Fruit fly (Drosophila melanogaster) whole organism, embryonic: ENCODE measurements around the gene Ubi-p63E.

Experiments
- Antp ChIP-seq: fragments of 200-800 bp; sonication (Bioruptor generic); optimal IDR thresholded peaks from 3 replicates; lab custom pipeline; 2016; ENCODE audit warnings: missing biosample characterization, missing genetic modification characterization
- Awh ChIP-seq: fragments of 200-800 bp; sonication (Bioruptor generic); IDR thresholded peaks from 2 replicates; pipeline ENCODE4, ENCODE4 v1.3.6; 2022; ENCODE audit warnings: missing biosample characterization, missing genetic modification characterization
- Bdp1 ChIP-seq: fragments of 200-800 bp; sonication (Bioruptor generic); optimal IDR thresholded peaks from 3 replicates; lab custom pipeline; 2016; ENCODE audit warnings: missing biosample characterization, missing genetic modification characterization
- CG11560 ChIP-seq: fragments of 200-800 bp; sonication (Bioruptor generic); IDR thresholded peaks from 3 replicates; pipeline ENCODE4 v1.3.6; 2022; ENCODE audit warnings: missing biosample characterization, missing genetic modification characterization
- CG12236 ChIP-seq: fragments of 200-800 bp; sonication (Bioruptor generic); optimal IDR thresholded peaks from 2 replicates; lab custom pipeline; 2016; ENCODE audit warnings: missing biosample characterization, missing genetic modification characterization
- CG12391 ChIP-seq: fragments of 200-800 bp; sonication (Bioruptor generic); optimal IDR thresholded peaks from 3 replicates; lab custom pipeline; 2018; ENCODE audit warnings: missing biosample characterization, mild to moderate bottlenecking, missing genetic modification characterization, moderate library complexity
- CG17912 ChIP-seq: fragments of 200-800 bp; sonication (Bioruptor generic); optimal IDR thresholded peaks from 2 replicates; lab custom pipeline; 2018; ENCODE audit warnings: missing biosample characterization, mild to moderate bottlenecking, missing genetic modification characterization
- CG2116 ChIP-seq: fragments of 200-800 bp; sonication (Bioruptor generic); optimal IDR thresholded peaks from 3 replicates; lab custom pipeline; 2018; ENCODE audit warnings: missing biosample characterization, mild to moderate bottlenecking, missing genetic modification characterization
- CG2129 ChIP-seq: fragments of 200-800 bp; sonication (Bioruptor generic); IDR thresholded peaks from 2 replicates; pipeline ENCODE4 v1.3.6; 2022; ENCODE audit warnings: missing biosample characterization, missing genetic modification characterization; ENCODE audit not compliant: partially characterized antibody
- CG2712 ChIP-seq: fragments of 200-800 bp; optimal IDR thresholded peaks from 3 replicates; lab custom pipeline; 2019; ENCODE audit warnings: missing biosample characterization, mild to moderate bottlenecking, missing genetic modification characterization, moderate library complexity
- CG3847 ChIP-seq: fragments of 200-800 bp; sonication (Bioruptor generic); IDR thresholded peaks from 2 replicates; pipeline ENCODE4 v1.3.6; 2022; ENCODE audit warnings: missing biosample characterization, missing genetic modification characterization
- CG5180 ChIP-seq: fragments of 200-800 bp; sonication (Bioruptor generic); optimal IDR thresholded peaks from 3 replicates; lab custom pipeline; 2017; ENCODE audit warnings: missing biosample characterization, missing genetic modification characterization, mild to moderate bottlenecking, moderate library complexity, missing genetic modification reagents
- CG6272 ChIP-seq: fragments of 200-800 bp; sonication (Bioruptor generic); IDR thresholded peaks from 2 replicates; pipeline ENCODE4 v1.3.6; 2022; ENCODE audit warnings: missing biosample characterization, missing genetic modification characterization
- CG6689 ChIP-seq: fragments of 200-800 bp; sonication (Bioruptor generic); IDR thresholded peaks from 2 replicates; pipeline ENCODE4 v1.3.6; 2022; ENCODE audit warnings: missing biosample characterization, missing genetic modification characterization
- CG8359 ChIP-seq: fragments of 200-800 bp; sonication (Bioruptor generic); optimal IDR thresholded peaks from 2 replicates; lab custom pipeline; 2017; ENCODE audit warnings: missing biosample characterization, mild to moderate bottlenecking, missing genetic modification characterization, borderline replicate concordance
- D19A ChIP-seq: fragments of 200-800 bp; optimal IDR thresholded peaks from 3 replicates; lab custom pipeline; 2019; ENCODE audit warnings: missing biosample characterization, mild to moderate bottlenecking, missing genetic modification characterization, moderate library complexity
- Dll ChIP-seq: fragments of 200-800 bp; sonication (Bioruptor generic); IDR thresholded peaks from 4 replicates; pipeline ENCODE4 v1.3.6; 2022; ENCODE audit warnings: missing biosample characterization, missing genetic modification characterization; ENCODE audit not compliant: partially characterized antibody
- Dp ChIP-seq: fragments of 200-800 bp; sonication (Bioruptor generic); optimal IDR thresholded peaks from 2 replicates; lab custom pipeline; 2018; ENCODE audit warnings: missing biosample characterization, mild to moderate bottlenecking, missing genetic modification characterization, moderate library complexity
- Ets65A ChIP-seq: fragments of 200-800 bp; sonication (Bioruptor generic); peaks from one replicate; lab custom pipeline; 2016; ENCODE audit warnings: missing biosample characterization, missing genetic modification characterization
- Hr78 ChIP-seq, 2 experiments: fragments of 200-800 bp in 1 of 2; fragments of >200 bp in 1 of 2; sonication (Bioruptor generic) in 1 of 2; optimal IDR thresholded peaks; 2 replicates each; lab custom pipeline; 2017 to 2019; ENCODE audit warnings: missing biosample characterization in 2 of 2, missing genetic modification characterization in 2 of 2, mild to moderate bottlenecking in 1 of 2, moderate library complexity in 1 of 2
- Kr ChIP-seq: fragments of 200-800 bp; sonication (Bioruptor generic); optimal IDR thresholded peaks from 2 replicates; lab custom pipeline; 2017; ENCODE audit warnings: missing biosample characterization, mild to moderate bottlenecking, missing genetic modification characterization
- Myb ChIP-seq: fragments of 200-800 bp; sonication (Bioruptor generic); optimal IDR thresholded peaks from 2 replicates; lab custom pipeline; 2016; ENCODE audit warnings: missing biosample characterization, missing genetic modification characterization
- Taf1 ChIP-seq: fragments of 200-800 bp; sonication (Bioruptor generic); IDR thresholded peaks from 2 replicates; pipeline ENCODE4 v1.3.6; 2022; ENCODE audit warnings: missing biosample characterization, missing genetic modification characterization
- Vsx1 ChIP-seq: fragments of 200-800 bp; sonication (Bioruptor generic); optimal IDR thresholded peaks from 2 replicates; lab custom pipeline; 2017; ENCODE audit warnings: missing biosample characterization, mild to moderate bottlenecking, missing genetic modification characterization, missing genetic modification reagents
- Xbp1 ChIP-seq: fragments of 200-800 bp; sonication (Bioruptor generic); optimal IDR thresholded peaks from 3 replicates; lab custom pipeline; 2016; ENCODE audit warnings: missing biosample characterization, mild to moderate bottlenecking, missing genetic modification characterization
- Xrp1 ChIP-seq: fragments of 200-800 bp; sonication (Bioruptor generic); IDR thresholded peaks from 2 replicates; pipeline ENCODE4 v1.3.6; 2022; ENCODE audit warnings: missing biosample characterization, missing genetic modification characterization
- chn ChIP-seq: fragments of 200-800 bp; sonication (Bioruptor generic); optimal IDR thresholded peaks from 2 replicates; lab custom pipeline; 2016; ENCODE audit warnings: missing biosample characterization, missing genetic modification characterization
- corto ChIP-seq: fragments of 200-800 bp; sonication (Bioruptor generic); optimal IDR thresholded peaks from 2 replicates; lab custom pipeline; 2016; ENCODE audit warnings: missing biosample characterization, mild to moderate bottlenecking, missing genetic modification characterization, moderate library complexity
- croc ChIP-seq: fragments of 200-800 bp; sonication (Bioruptor generic); conservative IDR thresholded peaks from 3 replicates; pipeline ENCODE4 v1.3.6; 2022; ENCODE audit warnings: missing biosample characterization, missing genetic modification characterization
- crp ChIP-seq, 2 experiments: fragments of 200-800 bp; sonication (Bioruptor generic); optimal IDR thresholded peaks; 2 replicates in 1 of 2; 3 replicates in 1 of 2; lab custom pipeline; 2017; ENCODE audit warnings: missing biosample characterization in 2 of 2, missing genetic modification characterization in 2 of 2, mild to moderate bottlenecking in 1 of 2, moderate library complexity in 1 of 2
- dmrt99B ChIP-seq: fragments of 200-800 bp; sonication (Bioruptor generic); optimal IDR thresholded peaks from 2 replicates; lab custom pipeline; 2018; ENCODE audit warnings: missing biosample characterization, mild to moderate bottlenecking, missing genetic modification characterization, moderate library complexity
- gfzf ChIP-seq: fragments of 200-800 bp; sonication (Bioruptor generic); optimal IDR thresholded peaks from 2 replicates; lab custom pipeline; 2016; ENCODE audit warnings: missing biosample characterization, mild to moderate bottlenecking, missing genetic modification characterization, moderate library complexity
- h ChIP-seq: fragments of >200 bp; optimal IDR thresholded peaks from 2 replicates; lab custom pipeline; 2017
- inv ChIP-seq: fragments of 200-800 bp; sonication (Bioruptor generic); IDR thresholded peaks from 2 replicates; pipeline ENCODE4 v1.3.6; 2022; ENCODE audit warnings: missing biosample characterization, missing genetic modification characterization; ENCODE audit not compliant: partially characterized antibody
- kah ChIP-seq: fragments of 200-800 bp; sonication (Bioruptor generic); optimal IDR thresholded peaks from 2 replicates; lab custom pipeline; 2018; ENCODE audit warnings: missing biosample characterization, mild to moderate bottlenecking, missing genetic modification characterization
- luna ChIP-seq: fragments of 200-800 bp; sonication (Bioruptor generic); optimal IDR thresholded peaks from 2 replicates; lab custom pipeline; 2016; ENCODE audit warnings: missing biosample characterization, missing genetic modification characterization
- pfk ChIP-seq: fragments of 200-800 bp; sonication (Bioruptor generic); optimal IDR thresholded peaks from 2 replicates; lab custom pipeline; 2018; ENCODE audit warnings: missing biosample characterization, mild to moderate bottlenecking, missing genetic modification characterization, moderate library complexity
- prd ChIP-seq, 3 experiments: fragments of >200 bp in 2 of 3; fragments of 200-800 bp in 1 of 3; sonication (Bioruptor generic) in 1 of 3; optimal IDR thresholded peaks in 2 of 3; IDR thresholded peaks in 1 of 3; 2 replicates in 2 of 3; 3 replicates in 1 of 3; pipeline versions ENCODE4 v1.3.6 to Lab custom; 2017 to 2022; ENCODE audit warnings: missing biosample characterization in 1 of 3, missing genetic modification characterization in 1 of 3
- psq ChIP-seq: fragments of 200-800 bp; sonication (Bioruptor generic); optimal IDR thresholded peaks from 2 replicates; lab custom pipeline; 2017; ENCODE audit warnings: missing biosample characterization, missing genetic modification characterization
- pum ChIP-seq: fragments of 200-800 bp; sonication (Bioruptor generic); optimal IDR thresholded peaks from 2 replicates; lab custom pipeline; 2016; ENCODE audit warnings: missing biosample characterization, missing genetic modification characterization
- pzg ChIP-seq: fragments of 200-800 bp; sonication (Bioruptor generic); optimal IDR thresholded peaks from 3 replicates; lab custom pipeline; 2018; ENCODE audit warnings: missing biosample characterization, mild to moderate bottlenecking, missing genetic modification characterization, moderate library complexity
- sens ChIP-seq: fragments of 200-800 bp; sonication (Bioruptor generic); peaks from one replicate; lab custom pipeline; 2016; ENCODE audit warnings: missing biosample characterization, missing genetic modification characterization
- sens-2 ChIP-seq: fragments of 200-800 bp; sonication (Bioruptor generic); IDR thresholded peaks from 2 replicates; pipeline ENCODE4 v1.3.6; 2022; ENCODE audit warnings: missing biosample characterization, missing genetic modification characterization
- shn ChIP-seq: fragments of 200-800 bp; sonication (Bioruptor generic); optimal IDR thresholded peaks from 3 replicates; lab custom pipeline; 2016; ENCODE audit warnings: missing biosample characterization, missing genetic modification characterization
- slp2 ChIP-seq: fragments of 200-800 bp; sonication (Bioruptor generic); optimal IDR thresholded peaks from 2 replicates; lab custom pipeline; 2016; ENCODE audit warnings: missing biosample characterization, missing genetic modification characterization
- tap ChIP-seq: fragments of 200-800 bp; optimal IDR thresholded peaks from 3 replicates; lab custom pipeline; 2019; ENCODE audit warnings: missing biosample characterization, mild to moderate bottlenecking, missing genetic modification characterization, moderate library complexity
- tna ChIP-seq: fragments of 200-800 bp; sonication (Bioruptor generic); IDR thresholded peaks from 2 replicates; pipeline ENCODE4 v1.3.6; 2022; ENCODE audit warnings: missing biosample characterization, missing genetic modification characterization; ENCODE audit not compliant: partially characterized antibody
- trem ChIP-seq: fragments of 200-800 bp; optimal IDR thresholded peaks from 3 replicates; lab custom pipeline; 2019; ENCODE audit warnings: missing biosample characterization, mild to moderate bottlenecking, missing genetic modification characterization, moderate library complexity

Gene Ubi-p63E

DNA sequence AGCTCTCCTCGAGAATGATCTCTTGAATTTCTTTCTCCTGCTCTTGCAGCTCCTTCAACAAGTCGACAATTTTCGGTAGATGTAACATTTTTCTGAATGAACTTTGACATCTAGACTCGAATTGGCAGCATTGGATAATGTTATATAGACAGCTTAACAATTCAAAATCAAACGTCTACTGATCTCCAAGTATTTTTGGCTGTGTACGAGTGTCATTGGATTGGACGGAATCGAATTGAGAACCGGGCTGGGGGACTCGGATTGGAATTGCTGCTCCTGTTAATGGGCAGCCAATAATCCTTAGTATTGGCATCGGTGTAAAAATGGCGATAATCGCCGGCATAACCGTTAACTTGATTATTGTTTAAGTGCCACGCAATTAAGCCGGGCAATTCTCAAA lies 46.2 kb upstream of the Ubi-p63E start, which contains the start of gene CG14983:
CG14983 (minus strand) TSS at position 101 of the 400 bp plus-strand sequence.
- no peak for TF ChIP-seq tap (tag; lab: Kevin White, UChicago)
- TF ChIP-seq chn (GFP tag; lab: Kevin White, UChicago) = no peak
- TF ChIP-seq sens-2 (GFP tag; lab: Robert Waterston, UW) = no peak
- TF ChIP-seq D19A (tag; lab: Kevin White, UChicago) = no peak
- TF ChIP-seq Hr78 (GFP tag; optimal IDR thresholded peaks at IDR 0.05; lab: Kevin White, UChicago) = no peak
- TF ChIP-seq, all 482 proteins: peak for 0

DNA sequence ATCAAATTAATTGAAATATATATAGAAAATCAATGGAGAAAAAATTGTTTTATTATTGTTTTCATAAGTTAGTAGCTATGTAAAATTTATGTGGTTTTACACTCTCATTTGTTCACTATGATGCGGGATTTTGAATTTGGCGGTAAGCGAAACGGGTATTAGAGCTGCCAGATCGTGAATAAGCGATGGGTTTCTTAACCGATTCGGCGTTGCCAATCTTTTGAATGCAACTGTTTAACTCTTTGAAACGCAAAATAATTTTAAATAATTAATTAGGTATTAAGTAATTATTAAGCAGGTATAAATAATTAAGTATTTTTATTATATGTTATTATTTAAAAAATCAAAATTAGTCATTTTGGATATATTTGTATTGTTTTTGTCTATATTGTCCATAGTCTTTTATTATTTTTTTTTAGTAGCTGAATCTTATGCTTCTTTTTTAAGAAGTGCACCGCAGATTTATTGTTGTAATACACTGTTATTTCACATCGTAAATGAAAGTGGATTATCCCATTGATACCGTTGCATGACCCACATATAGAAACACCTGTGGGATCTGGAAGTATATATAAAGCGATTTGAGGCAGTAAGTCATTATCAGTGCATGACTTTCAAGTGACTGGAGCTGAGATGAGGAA lies 44.4 kb upstream of the Ubi-p63E start, which contains the start of gene CG10853:
CG10853 (plus strand) TSS at position 591 of the 641 bp plus-strand sequence.
- TF ChIP-seq CG12391 (tag; lab: Kevin White, UChicago) = peak; percentile 18
- no peak for TF ChIP-seq Ets65A (GFP tag; lab: Kevin White, UChicago)
- no peak for TF ChIP-seq dmrt99B (tag; lab: Kevin White, UChicago)
- no peak for TF ChIP-seq prd (optimal IDR thresholded peaks at IDR 0.05; lab: Kevin White, UChicago)
- no peak for TF ChIP-seq prd (GFP tag; IDR thresholded peaks at IDR 0.05; lab: Robert Waterston, UW)
- TF ChIP-seq croc (GFP tag; lab: Robert Waterston, UW) = no peak
- TF ChIP-seq trem (tag; lab: Kevin White, UChicago) = peak; percentile 34
- TF ChIP-seq pfk (GFP tag; lab: Kevin White, UChicago) = no peak
- peak; percentile 23 for TF ChIP-seq CG2712 (tag; lab: Kevin White, UChicago)
- no peak for TF ChIP-seq Taf1
- peak; percentile 13 for TF ChIP-seq Myb (GFP tag; lab: Kevin White, UChicago)
- no peak for TF ChIP-seq CG8359 (GFP tag; lab: Kevin White, UChicago)
- TF ChIP-seq tna (GFP tag; lab: Robert Waterston, UW) = no peak
- TF ChIP-seq Xbp1 (GFP tag; lab: Kevin White, UChicago) = no peak
- no peak for TF ChIP-seq CG11560 (tag; lab: Robert Waterston, UW)
- TF ChIP-seq pum (GFP tag; lab: Kevin White, UChicago) = no peak
- no peak for TF ChIP-seq CG3847 (GFP tag; lab: Robert Waterston, UW)
- TF ChIP-seq CG2129 (GFP tag; lab: Robert Waterston, UW) = no peak
- TF ChIP-seq CG17912 (GFP tag; lab: Kevin White, UChicago) = no peak
- TF ChIP-seq CG12236 (GFP tag; lab: Kevin White, UChicago) = no peak
- TF ChIP-seq Awh (GFP tag; lab: Robert Waterston, UW) = no peak
- TF ChIP-seq corto (GFP tag; lab: Kevin White, UChicago) = no peak
- no peak for TF ChIP-seq CG6689 (GFP tag; lab: Robert Waterston, UW)
- no peak for TF ChIP-seq shn (GFP tag; lab: Kevin White, UChicago)
- TF ChIP-seq Bdp1 = no peak
- no peak for TF ChIP-seq Xrp1 (GFP tag; lab: Robert Waterston, UW)
- TF ChIP-seq Dp (GFP tag; lab: Kevin White, UChicago) = peak; percentile 90
- TF ChIP-seq Kr (GFP tag; lab: Kevin White, UChicago) = peak; percentile 68
- peak; percentile 24 for TF ChIP-seq sens (GFP tag; lab: Kevin White, UChicago)
- no peak for TF ChIP-seq CG6272 (GFP tag; lab: Robert Waterston, UW)
- TF ChIP-seq CG2116 (GFP tag; lab: Kevin White, UChicago) = peak; percentile 13
- TF ChIP-seq Antp (GFP tag; lab: Kevin White, UChicago) = no peak
- no peak for TF ChIP-seq crp (GFP tag; optimal IDR thresholded peaks at IDR 0.05; lab: Kevin White, UChicago)
- TF ChIP-seq Vsx1 (GFP tag; lab: Kevin White, UChicago) = no peak
- no peak for TF ChIP-seq slp2 (GFP tag; lab: Kevin White, UChicago)
- no peak for TF ChIP-seq luna (GFP tag; lab: Kevin White, UChicago)
- no peak for TF ChIP-seq CG5180 (GFP tag; lab: Kevin White, UChicago)
- TF ChIP-seq h = no peak
- no peak for TF ChIP-seq kah (GFP tag; lab: Kevin White, UChicago)
- no peak for TF ChIP-seq inv (GFP tag; lab: Robert Waterston, UW)
- peak; percentile 35 for TF ChIP-seq pzg
- TF ChIP-seq Dll (GFP tag; lab: Robert Waterston, UW) = 0 out of 4 replicates have a peak, but pooled peaks have one; percentile 11
- no peak for TF ChIP-seq gfzf (GFP tag; lab: Kevin White, UChicago)
- no peak for TF ChIP-seq psq
